Fruit fly (Drosophila melanogaster) Kc167 (cell line): ENCODE results near the gene CG42841.

ENCODE experiments used
- Myc ChIP-seq: fragments of >200 bp; optimal IDR thresholded peaks from 2 replicates; lab custom pipeline; 2017; ENCODE audit warnings: missing external identifiers
- Sin3A ChIP-seq: fragments of >200 bp; optimal IDR thresholded peaks from 2 replicates; lab custom pipeline; 2018; ENCODE audit warnings: missing external identifiers
- h ChIP-seq: fragments of >200 bp; optimal IDR thresholded peaks from 3 replicates; lab custom pipeline; 2018; ENCODE audit warnings: missing external identifiers
- insv ChIP-seq: fragments of >200 bp; optimal IDR thresholded peaks from 3 replicates; lab custom pipeline; 2018; ENCODE audit warnings: missing external identifiers
- psq ChIP-seq: fragments of >200 bp; optimal IDR thresholded peaks from 2 replicates; lab custom pipeline; 2017; ENCODE audit warnings: missing external identifiers
- ttk ChIP-seq: sonication (Bioruptor generic); optimal IDR thresholded peaks from 2 replicates; lab custom pipeline; 2017; ENCODE audit warnings: missing external identifiers

Gene CG42841

DNA sequence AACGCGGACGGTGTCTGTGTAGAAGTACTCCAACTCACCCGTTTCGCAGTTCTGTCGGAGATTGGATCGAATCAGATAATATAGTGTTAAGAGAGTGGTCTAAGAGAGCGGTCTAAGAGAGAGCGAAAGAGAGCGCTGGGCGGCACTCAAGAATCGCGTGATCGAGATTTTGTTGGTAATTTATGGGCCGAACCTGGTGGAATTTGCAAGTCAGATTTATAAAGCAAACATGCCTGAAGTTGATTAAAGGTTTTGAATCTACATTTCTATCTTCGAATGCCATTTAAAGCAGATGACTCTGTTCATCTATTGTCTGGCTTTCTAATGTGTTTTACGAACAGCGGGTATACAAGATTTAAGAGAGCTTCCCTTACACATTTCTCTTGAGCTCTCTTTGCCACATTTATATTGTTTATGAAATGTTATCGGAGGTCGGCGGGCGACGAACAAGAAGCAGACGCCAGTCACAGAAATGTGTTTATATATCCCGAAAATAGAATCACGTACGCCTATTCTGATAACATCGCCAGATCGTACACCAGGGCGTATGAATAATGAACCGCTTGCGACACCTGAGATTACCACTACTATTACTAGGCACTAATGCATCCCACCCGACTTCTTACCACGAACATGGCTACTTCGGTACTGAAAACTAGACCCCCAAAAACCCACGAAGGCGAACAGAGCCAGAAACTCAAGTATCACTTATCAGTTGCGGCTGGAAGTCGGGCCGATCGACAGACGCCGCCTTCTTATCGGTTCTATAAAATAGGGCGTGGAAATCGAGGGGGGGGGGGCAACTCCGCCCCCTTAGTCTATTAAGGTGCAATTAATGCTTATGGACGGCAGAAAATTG is 37.8 kb downstream of the CG42841 start:
- no peak for TF ChIP-seq insv (lab: Kevin White, UChicago)
- TF ChIP-seq Sin3A (lab: Kevin White, UChicago): no peak
- TF ChIP-seq h (lab: Kevin White, UChicago): no peak
- no peak for TF ChIP-seq Myc (lab: Kevin White, UChicago)
- TF ChIP-seq ttk: no peak
- no peak for TF ChIP-seq psq (lab: Kevin White, UChicago)

dm6 chr3L:1964599-1965143 is 40.8 kb downstream of the CG42841 start:
- no peak for TF ChIP-seq insv (lab: Kevin White, UChicago)
- TF ChIP-seq Sin3A (lab: Kevin White, UChicago): no peak
- no peak for TF ChIP-seq psq (lab: Kevin White, UChicago)
- TF ChIP-seq ttk: no peak
- TF ChIP-seq h (lab: Kevin White, UChicago): no peak
- TF ChIP-seq Myc (lab: Kevin White, UChicago): no peak

DNA sequence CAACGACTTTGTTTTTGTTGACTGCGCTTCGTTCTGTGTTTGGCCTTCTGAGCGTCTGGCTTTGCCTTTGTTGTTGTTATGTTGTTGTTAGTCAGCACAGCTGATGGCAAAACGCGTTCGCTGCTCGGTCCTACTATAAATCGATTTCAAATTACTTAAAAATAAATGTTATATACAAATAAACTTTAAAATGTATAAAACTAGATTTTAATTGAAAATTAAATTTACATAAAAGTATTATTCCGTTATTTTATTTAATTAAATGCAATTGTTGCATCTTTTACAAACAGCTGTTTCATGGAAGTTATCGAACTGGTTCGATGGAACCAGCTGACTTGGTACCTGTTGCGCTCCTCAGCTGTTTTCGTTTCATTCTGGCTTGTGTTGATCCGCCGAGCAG is 41.4 kb downstream of the CG42841 start, which contains the start of gene mv:
mv (minus strand) TSS at position 80 of the 400 bp plus-strand sequence.
- TF ChIP-seq h (lab: Kevin White, UChicago) (no peak), Sin3A (lab: Kevin White, UChicago) (no peak), psq (lab: Kevin White, UChicago) (no peak)

- no peak for TF ChIP-seq ttk
- no peak for TF ChIP-seq Sin3A (lab: Kevin White, UChicago)
- TF ChIP-seq psq (lab: Kevin White, UChicago): no peak
- no peak for TF ChIP-seq h (lab: Kevin White, UChicago)
- TF ChIP-seq insv (lab: Kevin White, UChicago): no peak
- no peak for TF ChIP-seq Myc (lab: Kevin White, UChicago)
These were observed 42.5 kb downstream of the CG42841 start, which contains the start of gene SCOT for dm6 chr3L:1962964-1963363. Gene SCOT, plus strand, starts transcription at chr3L:1963143.
